Fruit fly (Drosophila melanogaster) whole organism, wandering third instar larva: ENCODE results near the gene eIF5B.
A peak's percentile ranks its signal among the peaks of the same experiment; 100 is the strongest.

Experiments
- Abd-B ChIP-seq: fragments of >200 bp; optimal IDR thresholded peaks from 2 replicates; lab custom pipeline; 2017; ENCODE audit warnings: missing biosample characterization, missing genetic modification characterization
- CG32264 ChIP-seq: fragments of 200-800 bp; sonication (Bioruptor generic); optimal IDR thresholded peaks from 2 replicates; lab custom pipeline; 2016; ENCODE audit warnings: missing biosample characterization, missing genetic modification characterization
- CG9705 ChIP-seq: fragments of 200-800 bp; sonication (Bioruptor generic); optimal IDR thresholded peaks from 2 replicates; lab custom pipeline; 2018; ENCODE audit warnings: missing biosample characterization, mild to moderate bottlenecking, missing genetic modification characterization
- CrebA ChIP-seq: fragments of 200-800 bp; sonication (Bioruptor generic); optimal IDR thresholded peaks from 2 replicates; lab custom pipeline; 2016; ENCODE audit warnings: missing biosample characterization, mild to moderate bottlenecking, missing genetic modification characterization, borderline replicate concordance
- Dfd ChIP-seq: fragments of >200 bp; optimal IDR thresholded peaks from 2 replicates; lab custom pipeline; 2017; ENCODE audit warnings: missing biosample characterization, missing genetic modification characterization
- Dif ChIP-seq: fragments of 200-275, 200-300 bp; sonication (Bioruptor generic); optimal IDR thresholded peaks from 2 replicates; lab custom pipeline; 2018; ENCODE audit warnings: missing biosample characterization, missing genetic modification characterization; ENCODE audit not compliant: partially characterized antibody
- GATAd ChIP-seq: sonication (Bioruptor generic); optimal IDR thresholded peaks from 2 replicates; lab custom pipeline; 2016; ENCODE audit warnings: missing biosample characterization, missing genetic modification characterization
- HLH106 ChIP-seq: fragments of 200-800 bp; optimal IDR thresholded peaks from 3 replicates; lab custom pipeline; 2019; ENCODE audit warnings: missing biosample characterization, mild to moderate bottlenecking, missing genetic modification characterization, moderate library complexity
- Hnf4 ChIP-seq: fragments of 200-800 bp; sonication (Bioruptor generic); optimal IDR thresholded peaks from 2 replicates; lab custom pipeline; 2016; ENCODE audit warnings: missing biosample characterization, mild to moderate bottlenecking, missing genetic modification characterization
- Hr78 ChIP-seq: fragments of >200 bp; optimal IDR thresholded peaks from 2 replicates; lab custom pipeline; 2017; ENCODE audit warnings: missing biosample characterization, missing genetic modification characterization
- Hr83 ChIP-seq: fragments of 200-300 bp; sonication (Bioruptor generic); optimal IDR thresholded peaks from 2 replicates; lab custom pipeline; 2016; ENCODE audit warnings: missing biosample characterization, mild to moderate bottlenecking, missing genetic modification characterization, moderate library complexity; ENCODE audit not compliant: poor library complexity, severe bottlenecking
- Jra ChIP-seq: sonication (Bioruptor generic); optimal IDR thresholded peaks from 2 replicates; lab custom pipeline; 2016; ENCODE audit warnings: missing biosample characterization, missing genetic modification characterization
- Mio ChIP-seq: sonication (Bioruptor generic); optimal IDR thresholded peaks from 2 replicates; lab custom pipeline; 2016; ENCODE audit warnings: missing biosample characterization, missing genetic modification characterization
- Myc ChIP-seq: fragments of >200 bp; optimal IDR thresholded peaks from 2 replicates; lab custom pipeline; 2017
- N ChIP-seq: fragments of >200 bp; optimal IDR thresholded peaks from 2 replicates; lab custom pipeline; 2018; ENCODE audit warnings: missing biosample characterization, missing external identifiers, missing genetic modification characterization
- OdsH ChIP-seq: fragments of 200-800 bp; sonication (Bioruptor generic); optimal IDR thresholded peaks from 2 replicates; lab custom pipeline; 2016; ENCODE audit warnings: missing biosample characterization, mild to moderate bottlenecking, missing genetic modification characterization
- Rel ChIP-seq, 2 experiments: fragments of 200-800 bp; sonication (Bioruptor generic) in 1 of 2; optimal IDR thresholded peaks; 2 replicates in 1 of 2; 3 replicates in 1 of 2; lab custom pipeline; 2016 to 2019; ENCODE audit warnings: mild to moderate bottlenecking in 2 of 2, missing biosample characterization in 2 of 2, missing genetic modification characterization in 2 of 2, moderate library complexity in 1 of 2
- Sp1 ChIP-seq: fragments of 200-800 bp; sonication (Bioruptor generic); optimal IDR thresholded peaks from 3 replicates; lab custom pipeline; 2019; ENCODE audit warnings: missing biosample characterization, mild to moderate bottlenecking, missing genetic modification characterization, moderate library complexity
- Vsx2 ChIP-seq: fragments of 200-300, 225-300 bp; sonication (Bioruptor generic); optimal IDR thresholded peaks from 2 replicates; lab custom pipeline; 2018; ENCODE audit warnings: missing biosample characterization, missing genetic modification characterization; ENCODE audit not compliant: partially characterized antibody
- br ChIP-seq: fragments of 200-800 bp; sonication (Bioruptor generic); optimal IDR thresholded peaks from 2 replicates; lab custom pipeline; 2016; ENCODE audit warnings: missing biosample characterization, missing genetic modification characterization
- brk ChIP-seq: fragments of 200-800 bp; sonication (Bioruptor generic); optimal IDR thresholded peaks from 2 replicates; lab custom pipeline; 2016; ENCODE audit warnings: missing biosample characterization, mild to moderate bottlenecking, missing genetic modification characterization
- dl ChIP-seq, 2 experiments: fragments of 175-275, 200-275 bp in 1 of 2; fragments of 200-275 bp in 1 of 2; sonication (Bioruptor generic); optimal IDR thresholded peaks; lab custom pipeline; 2018; ENCODE audit warnings: mild to moderate bottlenecking in 2 of 2, missing biosample characterization in 2 of 2, missing genetic modification characterization in 2 of 2, moderate library complexity in 2 of 2; ENCODE audit not compliant: partially characterized antibody in 2 of 2, insufficient read depth in 1 of 2
- dmrt93B ChIP-seq: fragments of 200-800 bp; sonication (Bioruptor generic); optimal IDR thresholded peaks from 2 replicates; lab custom pipeline; 2018; ENCODE audit warnings: missing biosample characterization, mild to moderate bottlenecking, missing genetic modification characterization
- dsf ChIP-seq: sonication (Bioruptor generic); optimal IDR thresholded peaks from 2 replicates; lab custom pipeline; 2016; ENCODE audit warnings: missing biosample characterization, missing genetic modification characterization, borderline replicate concordance
- ey ChIP-seq: fragments of 200-800 bp; sonication (Bioruptor generic); optimal IDR thresholded peaks from 2 replicates; lab custom pipeline; 2016; ENCODE audit warnings: missing biosample characterization, missing genetic modification characterization
- foxo ChIP-seq, 2 experiments: fragments of 200-800 bp; sonication (Bioruptor generic); optimal IDR thresholded peaks; 2 replicates in 1 of 2; 3 replicates in 1 of 2; lab custom pipeline; 2016 to 2017; ENCODE audit warnings: missing biosample characterization in 2 of 2, missing genetic modification characterization in 2 of 2
- fru ChIP-seq: fragments of 200-800 bp; sonication (Bioruptor generic); optimal IDR thresholded peaks from 3 replicates; lab custom pipeline; 2016; ENCODE audit warnings: missing biosample characterization, mild to moderate bottlenecking, missing genetic modification characterization
- h ChIP-seq: fragments of 200-800 bp; sonication (Bioruptor generic); optimal IDR thresholded peaks from 3 replicates; lab custom pipeline; 2016; ENCODE audit warnings: missing biosample characterization, mild to moderate bottlenecking, missing genetic modification characterization
- jim ChIP-seq: fragments of 175-275, 200-325 bp; sonication (Bioruptor generic); optimal IDR thresholded peaks from 2 replicates; lab custom pipeline; 2016; ENCODE audit warnings: missing biosample characterization, mild to moderate bottlenecking, missing genetic modification characterization
- lola ChIP-seq: fragments of >200 bp; optimal IDR thresholded peaks from 2 replicates; lab custom pipeline; 2017; ENCODE audit warnings: missing biosample characterization, missing genetic modification characterization
- pan ChIP-seq: fragments of >200 bp; optimal IDR thresholded peaks from 2 replicates; lab custom pipeline; 2017
- psq ChIP-seq: fragments of 200-800 bp; sonication (Bioruptor generic); optimal IDR thresholded peaks from 3 replicates; lab custom pipeline; 2017; ENCODE audit warnings: missing biosample characterization, mild to moderate bottlenecking, missing genetic modification characterization, moderate library complexity
- rgr ChIP-seq: fragments of 200-800 bp; sonication (Bioruptor generic); optimal IDR thresholded peaks from 3 replicates; lab custom pipeline; 2016; ENCODE audit warnings: missing biosample characterization, mild to moderate bottlenecking, missing genetic modification characterization
- sage ChIP-seq: fragments of 200-800 bp; sonication (Bioruptor generic); optimal IDR thresholded peaks from 2 replicates; lab custom pipeline; 2016; ENCODE audit warnings: missing biosample characterization, mild to moderate bottlenecking, missing genetic modification characterization
- sv ChIP-seq: fragments of 200-800 bp; sonication (Bioruptor generic); optimal IDR thresholded peaks from 3 replicates; lab custom pipeline; 2016; ENCODE audit warnings: missing biosample characterization, missing genetic modification characterization
- tai ChIP-seq: sonication (Bioruptor generic); optimal IDR thresholded peaks from 2 replicates; lab custom pipeline; 2016; ENCODE audit warnings: missing biosample characterization, missing genetic modification characterization
- usp ChIP-seq: fragments of >200 bp; optimal IDR thresholded peaks from 2 replicates; lab custom pipeline; 2017; ENCODE audit warnings: missing biosample characterization, missing genetic modification characterization
- woc ChIP-seq: sonication (Bioruptor generic); optimal IDR thresholded peaks from 2 replicates; lab custom pipeline; 2016; ENCODE audit warnings: missing biosample characterization, mild to moderate bottlenecking, missing genetic modification characterization

Gene eIF5B

DNA sequence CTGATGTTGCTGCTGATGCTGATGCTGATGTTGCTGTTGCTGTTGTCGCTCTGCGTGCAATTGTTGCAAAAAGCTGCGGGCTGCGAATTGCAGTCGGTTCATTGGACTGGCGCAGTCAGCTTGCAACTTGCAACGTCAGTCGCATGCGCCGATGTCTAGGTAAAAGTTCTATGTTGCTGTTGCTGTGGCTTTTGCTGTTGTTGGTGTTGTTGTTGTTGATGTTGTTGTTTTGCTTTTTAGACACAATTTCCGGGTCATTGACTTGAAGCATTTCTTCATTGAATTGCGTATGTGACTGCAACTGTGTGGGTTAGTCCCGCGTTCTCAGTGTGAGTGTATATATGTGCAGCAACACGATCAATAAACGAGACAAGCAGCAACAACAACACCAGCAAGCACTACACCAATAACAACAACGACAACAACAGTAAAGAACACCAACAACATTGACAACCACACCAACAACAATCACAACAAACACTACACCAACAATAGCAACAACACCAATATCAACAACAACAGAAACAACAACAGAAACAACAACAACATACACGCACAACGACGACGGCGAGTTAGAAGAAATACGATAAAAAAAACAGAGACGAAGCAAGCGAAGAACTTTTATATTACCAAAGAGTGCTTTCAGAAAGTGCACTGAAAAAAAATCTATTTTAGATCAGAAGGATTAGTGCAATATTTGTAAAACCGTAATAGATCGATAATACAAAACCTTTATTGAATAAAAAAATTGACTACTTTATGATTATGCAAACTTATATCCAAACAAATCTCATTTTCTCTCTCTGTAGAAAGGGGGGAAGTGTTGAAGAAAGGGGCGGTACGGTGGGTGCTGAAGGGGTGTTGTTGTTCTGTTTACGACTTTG, 66.6 kb downstream of the eIF5B start:
- TF ChIP-seq psq (GFP tag; lab: Kevin White, UChicago) (peak; percentile 98), Dfd (GFP tag; lab: Kevin White, UChicago) (peak; percentile 64), br (GFP tag; lab: Kevin White, UChicago) (no peak), OdsH (no peak), woc (GFP tag; lab: Kevin White, UChicago) (peak; percentile 99), HLH106 (peak; percentile 95), Sp1 (GFP tag; lab: Kevin White, UChicago) (peak; percentile 95), foxo (GFP tag; optimal IDR thresholded peaks at IDR 0.05; lab: Kevin White, UChicago) (peak; percentile 36 to 93), CG32264 (GFP tag; lab: Kevin White, UChicago) (peak; percentile 85), Hr83 (GFP tag; lab: Kevin White, UChicago) (no peak), CG9705 (peak; percentile 90), Hnf4 (GFP tag; lab: Kevin White, UChicago) (peak; percentile 55), tai (GFP tag; lab: Kevin White, UChicago) (no peak), Rel (GFP tag; optimal IDR thresholded peaks at IDR 0.05; lab: Kevin White, UChicago) (no peak), Rel (tag; optimal IDR thresholded peaks at IDR 0.05; lab: Kevin White, UChicago) (peak; percentile 84), fru (GFP tag; lab: Kevin White, UChicago) (peak; percentile 97), Dif (GFP tag; lab: Kevin White, UChicago) (no peak), Jra (GFP tag; lab: Kevin White, UChicago) (peak; percentile 81), GATAd (no peak), dl (GFP tag; optimal IDR thresholded peaks at IDR 0.05; lab: Kevin White, UChicago; ENCODE audit: insufficient read depth in 1 of 2, partially characterized antibody in 2 of 2) (no peak), h (GFP tag; lab: Kevin White, UChicago) (no peak), sage (peak; percentile 26), dmrt93B (GFP tag; lab: Kevin White, UChicago) (peak; percentile 75)

DNA sequence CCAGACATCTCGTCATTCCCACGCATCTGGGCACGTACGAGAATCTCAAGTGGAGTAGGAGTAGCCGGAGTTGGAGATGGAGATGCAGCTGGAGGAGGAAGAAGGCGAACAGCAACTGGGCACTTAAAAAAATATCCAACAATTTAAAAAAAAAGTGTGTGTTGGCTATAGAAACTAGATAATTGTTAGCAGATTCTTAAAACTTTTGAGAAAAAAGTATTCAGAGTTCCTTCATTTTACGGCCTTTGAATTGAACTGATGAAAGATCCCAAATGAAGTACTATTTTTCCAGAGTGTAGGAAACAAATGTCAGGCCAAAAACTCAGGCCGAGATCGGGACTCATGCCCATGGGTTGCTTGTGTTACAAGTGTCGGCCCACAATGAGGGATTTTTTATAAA, 68.9 kb downstream of the eIF5B start:
- TF ChIP-seq dl (GFP tag; optimal IDR thresholded peaks at IDR 0.05; lab: Kevin White, UChicago; ENCODE audit: insufficient read depth in 1 of 2, partially characterized antibody in 2 of 2) (no peak), Hr83 (GFP tag; lab: Kevin White, UChicago) (no peak), Hr78 (no peak), foxo (GFP tag; optimal IDR thresholded peaks at IDR 0.05; lab: Kevin White, UChicago) (peak in 1 of 2 experiments; percentile 64), HLH106 (peak; percentile 54), CG32264 (GFP tag; lab: Kevin White, UChicago) (no peak), tai (GFP tag; lab: Kevin White, UChicago) (no peak), CrebA (GFP tag; lab: Kevin White, UChicago) (no peak), Mio (GFP tag; lab: Kevin White, UChicago) (no peak), Vsx2 (GFP tag; lab: Kevin White, UChicago) (no peak), Abd-B (GFP tag; lab: Kevin White, UChicago) (no peak), lola (no peak), br (GFP tag; lab: Kevin White, UChicago) (peak; percentile 66), psq (GFP tag; lab: Kevin White, UChicago) (peak; percentile 53), sv (GFP tag; lab: Kevin White, UChicago) (no peak), GATAd (no peak), Myc (no peak), rgr (GFP tag; lab: Kevin White, UChicago) (peak; percentile 60), Hnf4 (GFP tag; lab: Kevin White, UChicago) (peak; percentile 6), OdsH (peak; percentile 72), Sp1 (GFP tag; lab: Kevin White, UChicago) (peak; percentile 57), dsf (GFP tag; lab: Kevin White, UChicago) (no peak), N (no peak), ey (GFP tag; lab: Kevin White, UChicago) (peak; percentile 77), pan (lab: Kevin White, UChicago) (no peak), Rel (GFP tag; optimal IDR thresholded peaks at IDR 0.05; lab: Kevin White, UChicago) (no peak), Rel (tag; optimal IDR thresholded peaks at IDR 0.05; lab: Kevin White, UChicago) (no peak), brk (GFP tag; lab: Kevin White, UChicago) (no peak), jim (GFP tag; lab: Kevin White, UChicago) (no peak), Dfd (GFP tag; lab: Kevin White, UChicago) (no peak), dmrt93B (GFP tag; lab: Kevin White, UChicago) (peak; percentile 30), usp (GFP tag; lab: Kevin White, UChicago) (no peak), Dif (GFP tag; lab: Kevin White, UChicago) (no peak), fru (GFP tag; lab: Kevin White, UChicago) (peak; percentile 79), woc (GFP tag; lab: Kevin White, UChicago) (peak; percentile 64), h (GFP tag; lab: Kevin White, UChicago) (peak; percentile 75)
